Worm (Caenorhabditis elegans): ENCODE data around the gene lgc-56.

The lgc-56 gene

DNA sequence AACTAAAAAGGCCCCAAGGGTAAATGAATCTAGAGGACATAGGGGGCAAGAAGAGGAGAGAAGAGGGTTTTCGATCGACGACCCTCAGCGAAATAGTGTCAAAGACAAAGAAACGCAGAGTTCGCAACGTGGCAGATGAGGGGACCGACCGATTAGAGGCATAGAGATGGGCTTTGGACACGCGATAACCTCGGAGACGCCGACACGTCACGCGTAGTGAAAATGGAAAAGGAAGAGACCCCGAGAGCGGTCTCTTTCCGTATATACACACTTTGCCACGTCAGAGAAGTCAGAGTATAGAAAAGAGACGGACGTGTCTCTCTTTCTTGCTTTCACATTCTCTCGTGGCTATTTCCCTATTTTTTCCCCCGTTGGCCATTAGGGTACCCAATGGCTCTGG, 51.3 kb downstream of the lgc-56 start (continued):
- TF ChIP-seq snpc-1.3 (tag; optimal IDR thresholded peaks at IDR 0.05; ENCODE audit: insufficient read depth) (no peak), lin-54 (GFP tag; optimal IDR thresholded peaks at IDR 0.05) (peak; percentile 2), ztf-26 (tag; optimal IDR thresholded peaks at IDR 0.05) (peak; percentile 27), rpc-1 (optimal IDR thresholded peaks at IDR 0.05) (no peak), rpc-1 (tag; optimal IDR thresholded peaks at IDR 0.05) (no peak), dpl-1 (GFP tag; optimal IDR thresholded peaks at IDR 0.05) (no peak), aptf-2 (GFP tag; conservative IDR thresholded peaks at IDR 0.05) (no peak), mxl-1 (tag; optimal IDR thresholded peaks at IDR 0.05) (no peak)

- peak; percentile 61 for TF ChIP-seq repo-1 (tag; optimal IDR thresholded peaks at IDR 0.05)
- peak; percentile 46 for TF ChIP-seq tbp1 (GFP tag; optimal IDR thresholded peaks at IDR 0.05)
- TF ChIP-seq K11D2.4 (GFP tag; IDR thresholded peaks at IDR 0.05), result 0 out of 2 replicates have a peak, but pooled peaks have one; percentile 50
- no peak for TF ChIP-seq snpc-4 (GFP tag; optimal IDR thresholded peaks at IDR 0.05)
- TF ChIP-seq snpc-4 (tag; optimal IDR thresholded peaks at IDR 0.05), result peak in 3 of 4 experiments; percentile 19 to 56 (median 29)
- TF ChIP-seq tlf-1 (GFP tag; optimal IDR thresholded peaks at IDR 0.05), result peak; percentile 72
- no peak for TF ChIP-seq nfya-1 (tag; optimal IDR thresholded peaks at IDR 0.05; ENCODE audit: borderline replicate concordance, insufficient read depth)
- peak; percentile 64 for TF ChIP-seq ztf-26 (tag; optimal IDR thresholded peaks at IDR 0.05)
- TF ChIP-seq atf-7 (tag; optimal IDR thresholded peaks at IDR 0.05), result peak; percentile 84
- peak; percentile 17 for TF ChIP-seq ztf-18 (tag; optimal IDR thresholded peaks at IDR 0.05)
- TF ChIP-seq zfh-2 (GFP tag; conservative IDR thresholded peaks at IDR 0.05), result peak; percentile 70
- peak; percentile 22 for TF ChIP-seq madf-10 (tag; optimal IDR thresholded peaks at IDR 0.05)
- peak; percentile 72 for TF ChIP-seq lin-40 (tag; optimal IDR thresholded peaks at IDR 0.05)
- TF ChIP-seq nhr-80 (tag; optimal IDR thresholded peaks at IDR 0.05), result peak; percentile 92
- peak in 1 of 3 experiments; percentile 60 for TF ChIP-seq lin-35 (GFP tag; optimal IDR thresholded peaks at IDR 0.05)
- peak; percentile 55 for TF ChIP-seq somi-1 (GFP tag; optimal IDR thresholded peaks at IDR 0.05)
- no peak for TF ChIP-seq F10E7.11 (tag; optimal IDR thresholded peaks at IDR 0.05)
- TF ChIP-seq attf-5 (GFP tag; optimal IDR thresholded peaks at IDR 0.05), result peak; percentile 54
- peak; percentile 81; the same call in 1 of the 2 replicates for TF ChIP-seq egl-44 (GFP tag; IDR thresholded peaks at IDR 0.05)
- peak; percentile 59; the same call in 1 of the 2 replicates for TF ChIP-seq C06A6.2 (GFP tag; conservative IDR thresholded peaks at IDR 0.05)
- no peak for TF ChIP-seq madf-8 (GFP tag; conservative IDR thresholded peaks at IDR 0.05)
- no peak for TF ChIP-seq tbx-9 (tag; optimal IDR thresholded peaks at IDR 0.05; ENCODE audit: borderline replicate concordance)
- TF ChIP-seq dox-1 (GFP tag; IDR thresholded peaks at IDR 0.05), result peak; percentile 52; the same call in 1 of the 2 replicates
- TF ChIP-seq rcor-1 (GFP tag; IDR thresholded peaks at IDR 0.05), result peak; percentile 42; the same call in 1 of the 2 replicates
- no peak for TF ChIP-seq sptf-2 (GFP tag; optimal IDR thresholded peaks at IDR 0.05)
- TF ChIP-seq nhr-27 (tag; optimal IDR thresholded peaks at IDR 0.05), result no peak
- TF ChIP-seq Y67H2A.10 (GFP tag; conservative IDR thresholded peaks at IDR 0.05), result no peak
- no peak for TF ChIP-seq hlh-12 (tag; optimal IDR thresholded peaks at IDR 0.05)
- peak; percentile 43; the same call in 1 of the 2 replicates for TF ChIP-seq pbrm-1 (GFP tag; IDR thresholded peaks at IDR 0.05)
- TF ChIP-seq ztf-22 (GFP tag; optimal IDR thresholded peaks at IDR 0.05), result peak; percentile 74
- TF ChIP-seq let-526 (GFP tag; IDR thresholded peaks at IDR 0.05), result peak; percentile 80
- TF ChIP-seq lin-54 (GFP tag; optimal IDR thresholded peaks at IDR 0.05), result peak; percentile 20
- no peak for TF ChIP-seq F52B5.7 (tag; optimal IDR thresholded peaks at IDR 0.05)
- TF ChIP-seq ceh-79 (tag; optimal IDR thresholded peaks at IDR 0.05), result no peak
- peak; percentile 63 for TF ChIP-seq ceh-27 (GFP tag; optimal IDR thresholded peaks at IDR 0.05)
- TF ChIP-seq ZK185.1 (tag; optimal IDR thresholded peaks at IDR 0.05; ENCODE audit: poor library complexity, severe bottlenecking), result peak; percentile 75
- TF ChIP-seq lin-26 (GFP tag; IDR thresholded peaks at IDR 0.05), result 0 out of 2 replicates have a peak, but pooled peaks have one; percentile 24
- TF ChIP-seq mcd-1 (GFP tag; IDR thresholded peaks at IDR 0.05), result peak; percentile 50
- 0 out of 2 replicates have a peak, but pooled peaks have one; percentile 11 for TF ChIP-seq egrh-3 (GFP tag; IDR thresholded peaks at IDR 0.05)
- TF ChIP-seq madf-6 (GFP tag; IDR thresholded peaks at IDR 0.05), result peak; percentile 20; the same call in 1 of the 2 replicates
- TF ChIP-seq hmg-1.2 (GFP tag; IDR thresholded peaks at IDR 0.05), result peak; percentile 74; the same call in 1 of the 2 replicates
Measured at ce11 chrII:5182451-5182850, 52.3 kb downstream of the lgc-56 start.

All from whole organism, young adult.